Fruit fly (Drosophila melanogaster) whole organism, adult: ENCODE data around the gene Shawl.

ENCODE experiments used
- CG1620 ChIP-seq: fragments of 200-800 bp; sonication (Bioruptor generic); optimal IDR thresholded peaks from 2 replicates; lab custom pipeline; 2016; ENCODE audit warnings: missing biosample characterization, missing genetic modification characterization
- CG33017 ChIP-seq: fragments of 200-800 bp; sonication (Bioruptor generic); optimal IDR thresholded peaks from 2 replicates; lab custom pipeline; 2018; ENCODE audit warnings: missing biosample characterization, mild to moderate bottlenecking, missing genetic modification characterization, moderate library complexity
- cnc ChIP-seq, 2 experiments: fragments of >200 bp; optimal IDR thresholded peaks; 2 replicates each; lab custom pipeline; 2017
- ovo ChIP-seq: fragments of 200-800 bp; sonication (Bioruptor generic); optimal IDR thresholded peaks from 2 replicates; lab custom pipeline; 2016; ENCODE audit warnings: missing biosample characterization, missing genetic modification characterization
- toe ChIP-seq: fragments of 200-800 bp; sonication (Bioruptor generic); optimal IDR thresholded peaks from 2 replicates; lab custom pipeline; 2016; ENCODE audit warnings: missing biosample characterization, missing genetic modification characterization

DNA sequence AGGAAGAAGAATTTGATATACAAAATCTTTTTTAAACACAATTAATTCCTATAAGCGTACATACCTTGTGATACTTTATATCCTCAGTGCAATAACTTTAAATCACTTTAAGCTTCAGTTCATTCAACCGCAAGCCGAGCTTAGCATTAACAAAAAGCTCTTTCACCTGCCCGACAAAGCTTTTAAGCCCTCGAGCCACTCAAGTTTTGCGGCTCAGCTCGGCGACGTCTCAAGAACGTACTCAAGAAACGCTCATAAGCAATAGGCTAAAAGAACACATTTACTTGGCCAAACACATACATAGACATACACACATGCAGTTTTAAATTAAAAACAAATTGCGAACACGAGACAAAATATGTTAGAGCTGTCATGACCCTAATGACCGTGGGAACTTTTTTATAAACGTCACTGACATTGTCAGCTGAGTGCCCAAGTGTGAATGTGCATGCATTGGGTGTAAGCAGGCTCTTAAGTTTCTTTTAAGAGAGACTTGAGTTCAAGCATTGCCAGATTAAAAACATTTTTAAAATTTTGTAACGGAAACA is 31.5 kb upstream of the Shawl start:
- no peak for TF ChIP-seq CG33017 (tag; lab: Kevin White, UChicago)
- TF ChIP-seq CG1620 (GFP tag; lab: Kevin White, UChicago), result no peak
- no peak for TF ChIP-seq cnc (optimal IDR thresholded peaks at IDR 0.05; lab: Kevin White, UChicago)
- TF ChIP-seq ovo (GFP tag; lab: Kevin White, UChicago), result no peak
- no peak for TF ChIP-seq toe
